Worm (Caenorhabditis elegans) whole organism, L1 larva: Measurements from ENCODE around the gene M04B2.4.

ENCODE experiments used
- C16A3.4 ChIP-seq: fragments of 150-350 bp; optimal IDR thresholded peaks from 2 replicates; lab custom pipeline; 2014; ENCODE audit warnings: missing biosample characterization, missing genetic modification characterization
- C34B4.2 ChIP-seq: sonication (generic microtip); optimal IDR thresholded peaks from 2 replicates; lab custom pipeline; 2017; ENCODE audit warnings: mild to moderate bottlenecking, missing genetic modification characterization, missing compliant biosample characterization
- F16B12.6 ChIP-seq: fragments of 150-350 bp; optimal IDR thresholded peaks from 2 replicates; lab custom pipeline; 2014; ENCODE audit warnings: missing biosample characterization, missing genetic modification characterization
- alr-1 ChIP-seq: fragments of 200-800 bp; sonication (Bioruptor generic); optimal IDR thresholded peaks from 2 replicates; lab custom pipeline; 2018; ENCODE audit warnings: borderline replicate concordance, mild to moderate bottlenecking, missing genetic modification characterization, missing compliant biosample characterization
- aly-2 ChIP-seq: fragments of 150-350 bp; optimal IDR thresholded peaks from 2 replicates; lab custom pipeline; 2014; ENCODE audit warnings: missing biosample characterization, missing genetic modification characterization
- ama-1 ChIP-seq: fragments of 150-350 bp; optimal IDR thresholded peaks from 2 replicates; lab custom pipeline; 2014
- blmp-1 ChIP-seq: fragments of 150-350 bp; optimal IDR thresholded peaks from 2 replicates; lab custom pipeline; 2014; ENCODE audit warnings: missing biosample characterization, missing genetic modification characterization
- ceh-63 ChIP-seq: fragments of 200-800 bp; sonication (Bioruptor generic); optimal IDR thresholded peaks from 2 replicates; lab custom pipeline; 2018; ENCODE audit warnings: mild to moderate bottlenecking, missing genetic modification characterization, missing compliant biosample characterization
- ceh-8 ChIP-seq: fragments of 200-800 bp; sonication (Bioruptor generic); optimal IDR thresholded peaks from 2 replicates; lab custom pipeline; 2018; ENCODE audit warnings: mild to moderate bottlenecking, missing genetic modification characterization, moderate library complexity, missing compliant biosample characterization
- ceh-82 ChIP-seq, 3 experiments: fragments of 150-350 bp in 1 of 3; sonication (generic microtip) in 2 of 3; optimal IDR thresholded peaks; 2 replicates each; lab custom pipeline; 2014 to 2017; ENCODE audit warnings: missing biosample characterization in 3 of 3, missing genetic modification characterization in 3 of 3
- ceh-88 ChIP-seq: fragments of 200-800 bp; sonication (Bioruptor generic); IDR thresholded peaks from 2 replicates; pipeline ENCODE4 v1.3.6; 2022; ENCODE audit warnings: missing genetic modification characterization, missing compliant biosample characterization
- ceh-90 ChIP-seq: sonication (generic microtip); optimal IDR thresholded peaks from 2 replicates; lab custom pipeline; 2016; ENCODE audit warnings: missing genetic modification characterization, missing compliant biosample characterization
- ces-1 ChIP-seq: fragments of 150-350 bp; optimal IDR thresholded peaks from 2 replicates; lab custom pipeline; 2014; ENCODE audit warnings: missing biosample characterization, missing genetic modification reagents, missing genetic modification characterization
- dpl-1 ChIP-seq, 3 experiments: fragments of 150-350 bp in 2 of 3; sonication (generic microtip) in 1 of 3; optimal IDR thresholded peaks; 2 replicates each; lab custom pipeline; 2014 to 2017; ENCODE audit warnings: missing biosample characterization in 3 of 3, missing genetic modification characterization in 3 of 3, missing genetic modification reagents in 3 of 3
- dsc-1 ChIP-seq: sonication (generic microtip); optimal IDR thresholded peaks from 2 replicates; lab custom pipeline; 2016; ENCODE audit warnings: mild to moderate bottlenecking, missing genetic modification characterization, missing compliant biosample characterization
- efl-1 ChIP-seq, 4 experiments: fragments of 150-350 bp; optimal IDR thresholded peaks in 3 of 4; peaks in 1 of 4; 1 replicate in 1 of 4; 2 replicates in 3 of 4; lab custom pipeline; 2014; ENCODE audit warnings: missing biosample characterization in 2 of 4, missing genetic modification characterization in 2 of 4, missing genetic modification reagents in 2 of 4
- efl-3 ChIP-seq: fragments of 200-800 bp; sonication (Bioruptor generic); optimal IDR thresholded peaks from 2 replicates; lab custom pipeline; 2018; ENCODE audit warnings: mild to moderate bottlenecking, missing genetic modification characterization, missing compliant biosample characterization
- elt-3 ChIP-seq, 6 experiments: fragments of 150-350 bp in 1 of 6; sonication (generic microtip); optimal IDR thresholded peaks; 2 replicates each; lab custom pipeline; 2017 to 2018; ENCODE audit warnings: missing biosample characterization in 6 of 6, missing genetic modification characterization in 6 of 6, inconsistent platforms in 1 of 6
- fkh-10 ChIP-seq: sonication (generic microtip); optimal IDR thresholded peaks from 2 replicates; lab custom pipeline; 2017; ENCODE audit warnings: missing biosample characterization, missing genetic modification reagents, missing genetic modification characterization
- fkh-8 ChIP-seq: sonication (generic microtip); optimal IDR thresholded peaks from 2 replicates; lab custom pipeline; 2016; ENCODE audit warnings: mild to moderate bottlenecking, missing genetic modification characterization, missing compliant biosample characterization
- fos-1 ChIP-seq: fragments of 150-350 bp; optimal IDR thresholded peaks from 2 replicates; lab custom pipeline; 2014; ENCODE audit warnings: missing biosample characterization, missing genetic modification characterization
- hlh-17 ChIP-seq: fragments of 200-800 bp; sonication (Bioruptor generic); optimal IDR thresholded peaks from 2 replicates; lab custom pipeline; 2018; ENCODE audit warnings: missing genetic modification characterization, mild to moderate bottlenecking, missing compliant biosample characterization, moderate library complexity, borderline replicate concordance
- isw-1 ChIP-seq: fragments of 200-800 bp; sonication (Bioruptor generic); IDR thresholded peaks from 2 replicates; pipeline ENCODE4 v1.3.6; 2022; ENCODE audit warnings: missing genetic modification characterization, missing compliant biosample characterization
- jun-1 ChIP-seq: fragments of 150-350 bp; optimal IDR thresholded peaks from 2 replicates; lab custom pipeline; 2014; ENCODE audit warnings: missing biosample characterization, missing genetic modification reagents, missing genetic modification characterization
- lin-13 ChIP-seq: fragments of 150-350 bp; optimal IDR thresholded peaks from 2 replicates; lab custom pipeline; 2014; ENCODE audit warnings: missing biosample characterization, missing genetic modification reagents, missing genetic modification characterization
- lin-35 ChIP-seq, 2 experiments: fragments of 150-350 bp; optimal IDR thresholded peaks; 2 replicates each; lab custom pipeline; 2014; ENCODE audit warnings: missing biosample characterization in 2 of 2, missing genetic modification characterization in 2 of 2, missing genetic modification reagents in 2 of 2
- lin-39 ChIP-seq: fragments of 150-350 bp; optimal IDR thresholded peaks from 2 replicates; lab custom pipeline; 2014; ENCODE audit warnings: missing biosample characterization, missing genetic modification reagents, missing genetic modification characterization
- mef-2 ChIP-seq: fragments of 150-350 bp; optimal IDR thresholded peaks from 2 replicates; lab custom pipeline; 2014; ENCODE audit warnings: missing biosample characterization, missing genetic modification characterization
- mep-1 ChIP-seq: fragments of 150-350 bp; optimal IDR thresholded peaks from 2 replicates; lab custom pipeline; 2014; ENCODE audit warnings: missing biosample characterization, missing genetic modification characterization
- nhr-11 ChIP-seq: fragments of 150-350 bp; optimal IDR thresholded peaks from 2 replicates; lab custom pipeline; 2014; ENCODE audit warnings: missing biosample characterization, missing genetic modification characterization
- nhr-12 ChIP-seq: sonication (generic microtip); optimal IDR thresholded peaks from 2 replicates; lab custom pipeline; 2017; ENCODE audit warnings: missing biosample characterization, missing genetic modification characterization
- nhr-28 ChIP-seq: fragments of 150-350 bp; optimal IDR thresholded peaks from 2 replicates; lab custom pipeline; 2014; ENCODE audit warnings: missing biosample characterization, missing genetic modification characterization
- nhr-47 ChIP-seq: sonication (generic microtip); optimal IDR thresholded peaks from 2 replicates; lab custom pipeline; 2016; ENCODE audit warnings: mild to moderate bottlenecking, missing genetic modification characterization, moderate library complexity, missing compliant biosample characterization
- nhr-71 ChIP-seq: sonication (generic microtip); optimal IDR thresholded peaks from 2 replicates; lab custom pipeline; 2016; ENCODE audit warnings: mild to moderate bottlenecking, missing genetic modification characterization, moderate library complexity, missing compliant biosample characterization
- nhr-76 ChIP-seq: sonication (generic microtip); optimal IDR thresholded peaks from 2 replicates; lab custom pipeline; 2017; ENCODE audit warnings: missing biosample characterization, missing genetic modification characterization
- nhr-84 ChIP-seq: sonication (generic microtip); optimal IDR thresholded peaks from 2 replicates; lab custom pipeline; 2017; ENCODE audit warnings: missing biosample characterization, missing genetic modification characterization
- nhr-85 ChIP-seq: sonication (generic microtip); peaks from one replicate; lab custom pipeline; 2016; ENCODE audit warnings: missing genetic modification characterization, inconsistent platforms, missing compliant biosample characterization
- pax-3 ChIP-seq: fragments of 200-800 bp; sonication (Bioruptor generic); optimal IDR thresholded peaks from 2 replicates; lab custom pipeline; 2018; ENCODE audit warnings: mild to moderate bottlenecking, missing genetic modification characterization, moderate library complexity, missing compliant biosample characterization
- rnt-1 ChIP-seq: sonication (generic microtip); optimal IDR thresholded peaks from 2 replicates; lab custom pipeline; 2016; ENCODE audit warnings: mild to moderate bottlenecking, missing genetic modification characterization, moderate library complexity, missing compliant biosample characterization
- snpc-4 ChIP-seq: fragments of 150-350 bp; optimal IDR thresholded peaks from 2 replicates; lab custom pipeline; 2014; ENCODE audit warnings: missing biosample characterization, missing genetic modification characterization
- snu-23 ChIP-seq: sonication (generic microtip); optimal IDR thresholded peaks from 2 replicates; lab custom pipeline; 2016; ENCODE audit warnings: missing genetic modification characterization, missing compliant biosample characterization
- sup-37 ChIP-seq: fragments of 200-800 bp; sonication (Bioruptor generic); optimal IDR thresholded peaks from 2 replicates; lab custom pipeline; 2018; ENCODE audit warnings: mild to moderate bottlenecking, missing genetic modification characterization, missing compliant biosample characterization
- swsn-7 ChIP-seq: sonication (generic microtip); optimal IDR thresholded peaks from 2 replicates; lab custom pipeline; 2016; ENCODE audit warnings: missing genetic modification characterization, missing compliant biosample characterization
- tbx-2 ChIP-seq: sonication (generic microtip); optimal IDR thresholded peaks from 2 replicates; lab custom pipeline; 2016; ENCODE audit warnings: missing genetic modification characterization, missing compliant biosample characterization
- tlp-1 ChIP-seq: fragments of 150-350 bp; optimal IDR thresholded peaks from 2 replicates; lab custom pipeline; 2014; ENCODE audit warnings: missing biosample characterization, missing genetic modification characterization
- unc-130 ChIP-seq: fragments of 150-350 bp; optimal IDR thresholded peaks from 2 replicates; lab custom pipeline; 2017; ENCODE audit warnings: missing biosample characterization, missing genetic modification characterization, inconsistent platforms
- unc-98 ChIP-seq: fragments of 200-800 bp; sonication (Bioruptor generic); IDR thresholded peaks from 2 replicates; pipeline ENCODE4 v1.3.6; 2022; ENCODE audit warnings: missing genetic modification characterization, missing compliant biosample characterization
- vab-15 ChIP-seq: sonication (generic microtip); optimal IDR thresholded peaks from 2 replicates; lab custom pipeline; 2017; ENCODE audit warnings: missing genotype, mild to moderate bottlenecking, missing genetic modification characterization, missing compliant biosample characterization
- xbp-1 ChIP-seq: sonication (generic microtip); optimal IDR thresholded peaks from 2 replicates; lab custom pipeline; 2016; ENCODE audit warnings: missing genetic modification characterization, missing compliant biosample characterization
- ztf-4 ChIP-seq: fragments of 150-350 bp; optimal IDR thresholded peaks from 2 replicates; lab custom pipeline; 2014; ENCODE audit warnings: missing biosample characterization, missing genetic modification characterization

M04B2.4 gene

DNA sequence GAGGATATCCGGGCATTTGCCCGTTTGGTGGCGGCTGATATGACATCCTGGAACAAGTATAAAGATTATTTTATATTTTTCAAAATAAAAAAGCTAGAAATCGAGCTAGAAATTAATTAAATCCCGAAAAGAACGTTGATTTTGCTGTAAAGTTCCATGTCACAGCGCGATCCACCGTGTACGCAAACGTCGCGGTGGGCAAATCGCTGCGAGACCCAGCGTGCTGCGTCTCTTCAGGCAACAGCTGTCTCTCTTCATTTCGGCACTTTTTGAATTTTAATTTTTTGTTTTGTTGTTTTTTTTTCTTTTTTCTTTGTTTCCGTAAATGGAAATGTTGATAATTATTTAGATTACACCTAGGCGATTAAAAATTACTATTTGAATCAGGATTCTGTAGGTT lies 45.3 kb upstream of the M04B2.4 start, which contains the start of gene sec-24.1 (continued):
- TF ChIP-seq nhr-11 (tag; lab: Kevin White, UChicago) (peak; percentile 87), xbp-1 (tag; lab: Kevin White, UChicago) (peak; percentile 94), C34B4.2 (tag; lab: Kevin White, UChicago) (peak; percentile 28), pax-3 (tag; lab: Kevin White, UChicago) (peak; percentile 66), dpl-1 (GFP tag; optimal IDR thresholded peaks at IDR 0.05; lab: Kevin White, UChicago) (peak; percentile 91 to 95 (median 92)), fkh-10 (GFP tag; lab: Kevin White, UChicago) (peak; percentile 11), elt-3 (tag; optimal IDR thresholded peaks at IDR 0.05; lab: Kevin White, UChicago) (peak in 2 of 6 experiments; percentile 62 to 97), lin-35 (GFP tag; optimal IDR thresholded peaks at IDR 0.05; lab: Kevin White, UChicago) (peak; percentile 92 to 97), nhr-28 (tag; lab: Kevin White, UChicago) (no peak), snu-23 (GFP tag; lab: Kevin White, UChicago) (peak; percentile 97), nhr-47 (tag; lab: Kevin White, UChicago) (peak; percentile 95), mef-2 (tag; lab: Kevin White, UChicago) (peak; percentile 49), nhr-84 (tag; lab: Kevin White, UChicago) (no peak), isw-1 (GFP tag; lab: Robert Waterston, UW) (peak; percentile 91), ceh-82 (tag; optimal IDR thresholded peaks at IDR 0.05; lab: Kevin White, UChicago) (peak; percentile 82 to 92 (median 91)), dsc-1 (tag; lab: Kevin White, UChicago) (peak; percentile 94), fos-1 (tag; lab: Kevin White, UChicago) (peak; percentile 83), nhr-12 (no peak), unc-98 (GFP tag; lab: Robert Waterston, UW) (no peak), efl-3 (GFP tag; lab: Kevin White, UChicago) (no peak), unc-130 (tag; lab: Kevin White, UChicago) (peak; percentile 94), blmp-1 (tag; lab: Kevin White, UChicago) (peak; percentile 28), C16A3.4 (tag; lab: Kevin White, UChicago) (peak; percentile 93), fkh-8 (tag; lab: Kevin White, UChicago) (peak; percentile 72), ceh-63 (GFP tag; lab: Kevin White, UChicago) (no peak), snpc-4 (tag; lab: Kevin White, UChicago) (peak; percentile 62), lin-39 (peak; percentile 89), lin-13 (peak; percentile 75), aly-2 (peak; percentile 73), tbx-2 (tag; lab: Kevin White, UChicago) (peak; percentile 93), vab-15 (tag; lab: Kevin White, UChicago) (no peak), alr-1 (no peak), swsn-7 (tag; lab: Kevin White, UChicago) (peak; percentile 93), jun-1 (tag; lab: Kevin White, UChicago) (peak; percentile 85), ama-1 (no peak), ztf-4 (tag; lab: Kevin White, UChicago) (peak; percentile 83), nhr-76 (tag; lab: Kevin White, UChicago) (no peak)

DNA sequence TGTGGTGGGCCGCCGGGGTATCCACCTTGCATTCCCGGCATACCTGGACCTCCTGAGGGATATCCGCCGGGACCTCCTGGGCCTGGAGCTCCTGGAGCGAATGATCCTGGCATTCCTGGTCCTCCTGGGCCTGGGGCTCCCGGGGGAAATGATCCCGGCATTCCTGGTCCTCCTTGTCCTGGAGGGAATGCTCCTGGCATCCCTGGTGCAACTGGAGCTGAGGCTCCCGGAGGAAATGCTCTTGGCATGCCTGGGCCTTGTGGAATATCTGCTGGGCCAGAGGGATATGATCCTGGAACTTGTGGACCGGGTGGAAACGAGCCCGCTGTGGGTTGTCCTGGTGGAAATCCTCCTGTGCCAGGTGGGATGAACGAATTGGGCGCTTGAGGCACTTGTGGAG lies 44.2 kb upstream of the M04B2.4 start:
- TF ChIP-seq alr-1 (peak; percentile 19), nhr-47 (tag; lab: Kevin White, UChicago) (no peak), efl-1 (optimal IDR thresholded peaks at IDR 0.05; lab: Kevin White, UChicago) (no peak), efl-1 (GFP tag; optimal IDR thresholded peaks at IDR 0.05 in 1 of 2; lab: Kevin White, UChicago) (peak in 1 of 2 experiments; percentile 78), mep-1 (no peak), ceh-8 (GFP tag; lab: Kevin White, UChicago) (peak; percentile 41)

ce11 chrIV:11563090-11563489 lies 42.3 kb upstream of the M04B2.4 start:
- TF ChIP-seq nhr-71 (tag; lab: Kevin White, UChicago): no peak
- no peak for TF ChIP-seq dpl-1 (GFP tag; optimal IDR thresholded peaks at IDR 0.05; lab: Kevin White, UChicago)
- no peak for TF ChIP-seq ces-1 (GFP tag; lab: Kevin White, UChicago)
- no peak for TF ChIP-seq sup-37 (GFP tag; lab: Kevin White, UChicago)
- no peak for TF ChIP-seq ztf-4 (tag; lab: Kevin White, UChicago)
- no peak for TF ChIP-seq ceh-88 (GFP tag; lab: Robert Waterston, UW)
- no peak for TF ChIP-seq nhr-11 (tag; lab: Kevin White, UChicago)
- TF ChIP-seq ama-1: no peak
- TF ChIP-seq blmp-1 (tag; lab: Kevin White, UChicago): no peak
- no peak for TF ChIP-seq ceh-90
- TF ChIP-seq hlh-17 (GFP tag; lab: Kevin White, UChicago): no peak
- no peak for TF ChIP-seq tlp-1 (tag; lab: Kevin White, UChicago)
- TF ChIP-seq jun-1 (tag; lab: Kevin White, UChicago): no peak
- no peak for TF ChIP-seq rnt-1 (tag; lab: Kevin White, UChicago)
- TF ChIP-seq nhr-85 (tag; lab: Kevin White, UChicago): no peak
- TF ChIP-seq F16B12.6 (tag; lab: Kevin White, UChicago): no peak
- no peak for TF ChIP-seq dsc-1 (tag; lab: Kevin White, UChicago)
- TF ChIP-seq nhr-76 (tag; lab: Kevin White, UChicago): no peak
